Worm (Caenorhabditis elegans): ENCODE data around the gene F19F10.11.

DNA sequence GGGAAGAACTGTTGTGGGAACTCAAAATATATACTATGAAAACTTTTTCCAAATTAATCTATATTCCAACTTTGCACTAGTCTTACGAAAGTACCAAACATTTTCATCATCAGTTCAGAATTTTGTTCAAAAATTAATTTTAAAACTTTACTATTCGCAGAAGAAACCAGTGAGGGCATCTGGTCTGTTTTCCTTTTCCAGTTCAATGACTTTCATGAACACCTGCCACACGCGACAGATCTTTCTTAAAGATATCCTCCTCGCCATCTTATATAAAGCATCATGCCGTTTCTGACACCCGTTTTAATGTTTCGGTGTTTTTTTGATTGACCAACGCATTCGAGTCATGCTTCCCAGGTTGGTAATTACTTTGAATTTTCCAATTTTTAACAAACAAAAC is 54.6 kb downstream of the F19F10.11 start, which contains the start of gene C54F6.3:
- TF ChIP-seq flt-1 (GFP tag; IDR thresholded peaks at IDR 0.05) (no peak), tbx-11 (GFP tag; IDR thresholded peaks at IDR 0.05) (no peak)
